Worm (Caenorhabditis elegans): ENCODE measurements around the gene frpr-18.

DNA sequence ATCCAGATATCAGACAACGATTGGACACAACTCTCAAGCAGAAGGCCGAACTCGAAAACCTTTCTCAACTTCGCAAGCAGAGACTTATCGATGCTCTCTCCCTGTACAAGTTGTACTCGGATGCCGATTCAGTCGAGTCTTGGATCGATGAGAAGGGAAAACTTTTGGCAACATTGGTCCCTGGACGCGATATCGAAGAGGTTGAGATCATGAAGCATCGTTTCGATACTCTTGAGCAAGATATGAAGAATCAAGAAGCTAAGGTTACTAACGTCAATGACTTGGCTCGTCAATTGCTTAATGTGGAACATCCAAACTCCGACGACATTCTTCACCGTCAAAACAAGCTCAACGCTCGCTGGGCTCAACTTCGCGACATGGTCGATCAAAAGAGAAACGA is 15.0 kb downstream of the frpr-18 start:
- no peak for TF ChIP-seq Y53F4B.3 (GFP tag; IDR thresholded peaks at IDR 0.05)
- TF ChIP-seq dox-1 (GFP tag; IDR thresholded peaks at IDR 0.05): no peak
- no peak for TF ChIP-seq F39B2.1 (GFP tag; IDR thresholded peaks at IDR 0.05)
- no peak for TF ChIP-seq rec-8 (tag; optimal IDR thresholded peaks at IDR 0.05)
- no peak for TF ChIP-seq pha-4 (tag; optimal IDR thresholded peaks at IDR 0.05)
